Fruit fly (Drosophila melanogaster): Measurements from ENCODE around the gene MED11.

Gene MED11

DNA sequence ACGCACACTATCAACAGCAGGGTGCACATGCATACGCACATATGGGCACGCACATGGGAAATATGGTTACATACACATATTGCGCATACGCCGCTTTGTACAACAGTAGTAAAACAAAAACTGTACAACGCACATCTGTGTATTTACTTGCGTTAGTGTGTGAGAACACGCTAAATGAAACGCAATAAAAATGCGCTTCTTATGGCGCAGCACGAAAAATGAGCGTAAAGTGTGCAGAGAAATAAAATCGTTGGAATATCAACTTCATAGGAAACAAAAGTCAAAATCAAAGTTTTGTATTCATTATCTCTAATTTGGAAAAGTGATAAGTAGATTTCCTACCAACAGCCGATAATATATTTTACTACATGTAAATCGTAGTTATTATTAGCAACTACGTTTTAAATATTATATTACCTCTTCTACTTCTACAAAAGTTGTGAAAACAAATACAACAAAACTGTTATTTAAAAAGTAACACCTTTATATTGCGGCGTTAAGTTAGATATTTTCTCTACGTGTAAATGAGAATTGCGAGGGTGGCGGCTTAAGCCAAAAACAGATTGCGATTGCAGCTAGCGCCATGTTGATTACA lies 10.7 kb downstream of the MED11 start (continued):
- no peak for TF ChIP-seq Gsc (GFP tag; IDR thresholded peaks at IDR 0.05)
- TF ChIP-seq Fer1 (GFP tag; optimal IDR thresholded peaks at IDR 0.05): peak; percentile 42
- TF ChIP-seq H15 (GFP tag; IDR thresholded peaks at IDR 0.05): no peak
- peak; percentile 32 for TF ChIP-seq CG9727 (GFP tag; optimal IDR thresholded peaks at IDR 0.05)
- no peak for TF ChIP-seq CG34376 (GFP tag; optimal IDR thresholded peaks at IDR 0.05)
- peak; percentile 59 for TF ChIP-seq stc (GFP tag; IDR thresholded peaks at IDR 0.05)
- no peak for TF ChIP-seq tna (GFP tag; IDR thresholded peaks at IDR 0.05; ENCODE audit: partially characterized antibody)
- TF ChIP-seq HmgZ (tag; optimal IDR thresholded peaks at IDR 0.05): no peak
- TF ChIP-seq salm (tag; optimal IDR thresholded peaks at IDR 0.05): peak; percentile 10
- TF ChIP-seq nerfin-2 (GFP tag; IDR thresholded peaks at IDR 0.05; ENCODE audit: partially characterized antibody): no peak
- no peak for TF ChIP-seq chm (GFP tag; IDR thresholded peaks at IDR 0.05)
- no peak for TF ChIP-seq h (optimal IDR thresholded peaks at IDR 0.05)
- peak; percentile 53 for TF ChIP-seq CG4424 (GFP tag; optimal IDR thresholded peaks at IDR 0.05)
- peak; percentile 43; the same call in 1 of the 3 replicates for TF ChIP-seq sr (GFP tag; IDR thresholded peaks at IDR 0.05)
- TF ChIP-seq CG5953 (GFP tag; IDR thresholded peaks at IDR 0.05): peak; percentile 58; the same call in 1 of the 2 replicates
- no peak for TF ChIP-seq CG10462 (GFP tag; optimal IDR thresholded peaks at IDR 0.05)
- TF ChIP-seq ab (GFP tag; optimal IDR thresholded peaks at IDR 0.05): no peak
- TF ChIP-seq CoRest (tag; optimal IDR thresholded peaks at IDR 0.05): peak; percentile 63
- TF ChIP-seq CG1603 (tag; optimal IDR thresholded peaks at IDR 0.05): peak; percentile 11
- TF ChIP-seq CG17912 (GFP tag; optimal IDR thresholded peaks at IDR 0.05): no peak
- TF ChIP-seq Neu2 (GFP tag; optimal IDR thresholded peaks at IDR 0.05; ENCODE audit: borderline replicate concordance): no peak
- TF ChIP-seq onecut (GFP tag; IDR thresholded peaks at IDR 0.05): no peak
- no peak for TF ChIP-seq ems (GFP tag; optimal IDR thresholded peaks at IDR 0.05)
- no peak for TF ChIP-seq Fer3 (tag; optimal IDR thresholded peaks at IDR 0.05)
- TF ChIP-seq twi (tag; optimal IDR thresholded peaks at IDR 0.05): no peak
- TF ChIP-seq gcm (GFP tag; optimal IDR thresholded peaks at IDR 0.05): no peak
- TF ChIP-seq CG3995 (GFP tag; optimal IDR thresholded peaks at IDR 0.05): no peak
- TF ChIP-seq Bdp1 (GFP tag; optimal IDR thresholded peaks at IDR 0.05): no peak
- no peak for TF ChIP-seq CG18011 (GFP tag; optimal IDR thresholded peaks at IDR 0.05)
- TF ChIP-seq CHES-1-like (GFP tag; optimal IDR thresholded peaks at IDR 0.05): no peak
- TF ChIP-seq CG11398 (GFP tag; optimal IDR thresholded peaks at IDR 0.05): no peak
- peak; percentile 11 for TF ChIP-seq CG2116 (GFP tag; optimal IDR thresholded peaks at IDR 0.05)
- TF ChIP-seq sc (optimal IDR thresholded peaks at IDR 0.05): no peak
- peak; percentile 52 for TF ChIP-seq sc (GFP tag; optimal IDR thresholded peaks at IDR 0.05)
- TF ChIP-seq MTF-1 (GFP tag; optimal IDR thresholded peaks at IDR 0.05; ENCODE audit: borderline replicate concordance): no peak
- peak; percentile 57 for TF ChIP-seq Meics (GFP tag; optimal IDR thresholded peaks at IDR 0.05)
- no peak for TF ChIP-seq Kr (GFP tag; optimal IDR thresholded peaks at IDR 0.05)
- TF ChIP-seq ham (GFP tag; IDR thresholded peaks at IDR 0.05): no peak
- peak in 1 of 2 experiments; percentile 45 for TF ChIP-seq bsh (GFP tag; optimal IDR thresholded peaks at IDR 0.05)
- TF ChIP-seq Nf-YC (tag; optimal IDR thresholded peaks at IDR 0.05): peak; percentile 42
- no peak for TF ChIP-seq trh (GFP tag; optimal IDR thresholded peaks at IDR 0.05)
- no peak for TF ChIP-seq YL-1 (GFP tag; optimal IDR thresholded peaks at IDR 0.05)
- peak; percentile 7 for TF ChIP-seq CG6683 (GFP tag; optimal IDR thresholded peaks at IDR 0.05)
- no peak for TF ChIP-seq dan (GFP tag; IDR thresholded peaks at IDR 0.05)
- TF ChIP-seq CG16779 (GFP tag; IDR thresholded peaks at IDR 0.05): no peak
- no peak for TF ChIP-seq CG3726 (GFP tag; IDR thresholded peaks at IDR 0.05)
- TF ChIP-seq maf-S (GFP tag; optimal IDR thresholded peaks at IDR 0.05): no peak
- no peak for TF ChIP-seq CG12219 (GFP tag; optimal IDR thresholded peaks at IDR 0.05)
- TF ChIP-seq CG1792 (GFP tag; optimal IDR thresholded peaks at IDR 0.05): no peak
- TF ChIP-seq caup (GFP tag; optimal IDR thresholded peaks at IDR 0.05; ENCODE audit: severe bottlenecking): peak; percentile 39
- TF ChIP-seq fd96Cb (tag; optimal IDR thresholded peaks at IDR 0.05): peak; percentile 73
